Fruit fly (Drosophila melanogaster): Measurements from ENCODE around the gene Prx6a.

The Prx6a gene

dm6 chr2L:2885503-2886225, 7.6 kb upstream of the Prx6a start, which contains the start of the genes NTPase and lilli:
Gene NTPase, minus strand, starts transcription at chr2L:2885850.
Gene lilli, plus strand, starts transcription at chr2L:2885929.
- TF ChIP-seq CG33017 (tag; optimal IDR thresholded peaks at IDR 0.05) (no peak), pad (GFP tag; optimal IDR thresholded peaks at IDR 0.05) (peak; percentile 47), Clk (GFP tag; optimal IDR thresholded peaks at IDR 0.05) (no peak), cnc (optimal IDR thresholded peaks at IDR 0.05) (no peak), CG11617 (GFP tag; optimal IDR thresholded peaks at IDR 0.05) (peak; percentile 0), toe (GFP tag; optimal IDR thresholded peaks at IDR 0.05) (no peak), cic (GFP tag; optimal IDR thresholded peaks at IDR 0.05) (peak; percentile 76), bab1 (GFP tag; optimal IDR thresholded peaks at IDR 0.05) (peak; percentile 58), CG1620 (GFP tag; optimal IDR thresholded peaks at IDR 0.05) (peak; percentile 11), tj (GFP tag; optimal IDR thresholded peaks at IDR 0.05) (no peak), CG12768 (GFP tag; optimal IDR thresholded peaks at IDR 0.05) (peak; percentile 42), CG5204 (GFP tag; optimal IDR thresholded peaks at IDR 0.05) (no peak), CG7101 (tag; optimal IDR thresholded peaks at IDR 0.05) (peak; percentile 44), CG14711 (tag; optimal IDR thresholded peaks at IDR 0.05) (peak; percentile 24), ovo (GFP tag; optimal IDR thresholded peaks at IDR 0.05) (peak; percentile 1), kay (GFP tag; ENCODE audit: borderline replicate concordance) (peak; percentile 42), Mnt (GFP tag; optimal IDR thresholded peaks at IDR 0.05) (peak; percentile 3), Hr96 (GFP tag; optimal IDR thresholded peaks at IDR 0.05) (no peak), CG7045 (GFP tag; optimal IDR thresholded peaks at IDR 0.05) (no peak), Crg-1 (GFP tag; optimal IDR thresholded peaks at IDR 0.05) (peak; percentile 57)

- TF ChIP-seq CG5204 (GFP tag; optimal IDR thresholded peaks at IDR 0.05) (no peak), CG7101 (tag; optimal IDR thresholded peaks at IDR 0.05) (peak; percentile 30), CG1620 (GFP tag; optimal IDR thresholded peaks at IDR 0.05) (peak; percentile 69), Hr96 (GFP tag; optimal IDR thresholded peaks at IDR 0.05) (peak; percentile 35), CG7045 (GFP tag; optimal IDR thresholded peaks at IDR 0.05) (no peak), kay (GFP tag; ENCODE audit: borderline replicate concordance) (no peak), Crg-1 (GFP tag; optimal IDR thresholded peaks at IDR 0.05) (no peak), cnc (optimal IDR thresholded peaks at IDR 0.05) (peak; percentile 30 to 77), CG11617 (GFP tag; optimal IDR thresholded peaks at IDR 0.05) (peak; percentile 67), CG12768 (GFP tag; optimal IDR thresholded peaks at IDR 0.05) (peak; percentile 53), CG14711 (tag; optimal IDR thresholded peaks at IDR 0.05) (peak; percentile 38), tj (GFP tag; optimal IDR thresholded peaks at IDR 0.05) (peak; percentile 37), Clk (GFP tag; optimal IDR thresholded peaks at IDR 0.05) (no peak), CG33017 (tag; optimal IDR thresholded peaks at IDR 0.05) (peak; percentile 52), toe (GFP tag; optimal IDR thresholded peaks at IDR 0.05) (peak; percentile 27), Mnt (GFP tag; optimal IDR thresholded peaks at IDR 0.05) (peak; percentile 92), cic (GFP tag; optimal IDR thresholded peaks at IDR 0.05) (peak; percentile 72), bab1 (GFP tag; optimal IDR thresholded peaks at IDR 0.05) (peak; percentile 71), ovo (GFP tag; optimal IDR thresholded peaks at IDR 0.05) (no peak), pad (GFP tag; optimal IDR thresholded peaks at IDR 0.05) (no peak)
Observed at dm6 chr2L:2884683-2885502, 6.9 kb upstream of the Prx6a start.

dm6 chr2L:2883703-2884294, 5.8 kb upstream of the Prx6a start:
- no peak for TF ChIP-seq CG5204 (GFP tag; optimal IDR thresholded peaks at IDR 0.05)
- TF ChIP-seq kay (GFP tag; ENCODE audit: borderline replicate concordance), result peak; percentile 92

- TF ChIP-seq CG11617 (GFP tag; optimal IDR thresholded peaks at IDR 0.05), result peak; percentile 56
- TF ChIP-seq CG33017 (tag; optimal IDR thresholded peaks at IDR 0.05), result peak; percentile 7
- no peak for TF ChIP-seq Crg-1 (GFP tag; optimal IDR thresholded peaks at IDR 0.05)
- peak; percentile 26 for TF ChIP-seq CG14711 (tag; optimal IDR thresholded peaks at IDR 0.05)
- peak; percentile 40 for TF ChIP-seq Hr96 (GFP tag; optimal IDR thresholded peaks at IDR 0.05)
- no peak for TF ChIP-seq cic (GFP tag; optimal IDR thresholded peaks at IDR 0.05)
- no peak for TF ChIP-seq kay (GFP tag; ENCODE audit: borderline replicate concordance)
- TF ChIP-seq Mnt (GFP tag; optimal IDR thresholded peaks at IDR 0.05), result peak; percentile 29
- peak; percentile 13 for TF ChIP-seq CG7101 (tag; optimal IDR thresholded peaks at IDR 0.05)
- peak; percentile 25 for TF ChIP-seq CG7045 (GFP tag; optimal IDR thresholded peaks at IDR 0.05)
- peak; percentile 31 for TF ChIP-seq CG12768 (GFP tag; optimal IDR thresholded peaks at IDR 0.05)
- TF ChIP-seq pad (GFP tag; optimal IDR thresholded peaks at IDR 0.05), result no peak
- TF ChIP-seq tj (GFP tag; optimal IDR thresholded peaks at IDR 0.05), result peak; percentile 14
- no peak for TF ChIP-seq bab1 (GFP tag; optimal IDR thresholded peaks at IDR 0.05)
- no peak for TF ChIP-seq CG1620 (GFP tag; optimal IDR thresholded peaks at IDR 0.05)
- TF ChIP-seq Clk (GFP tag; optimal IDR thresholded peaks at IDR 0.05), result no peak
- peak; percentile 24 for TF ChIP-seq toe (GFP tag; optimal IDR thresholded peaks at IDR 0.05)
- no peak for TF ChIP-seq cnc (optimal IDR thresholded peaks at IDR 0.05)
- peak; percentile 86 for TF ChIP-seq ovo (GFP tag; optimal IDR thresholded peaks at IDR 0.05)
- TF ChIP-seq CG5204 (GFP tag; optimal IDR thresholded peaks at IDR 0.05), result no peak
Observed at dm6 chr2L:2882968-2883702, 5.1 kb upstream of the Prx6a start.
